Fruit fly (Drosophila melanogaster): ENCODE results near the gene dimm.

The dimm gene

dm6 chr2L:21344203-21344753 lies 12.7 kb downstream of the dimm start, which contains the start of gene Tsp39D (continued):
- TF ChIP-seq jim (GFP tag; optimal IDR thresholded peaks at IDR 0.05) (no peak), lola (GFP tag; optimal IDR thresholded peaks at IDR 0.05) (no peak), Myc (optimal IDR thresholded peaks at IDR 0.05) (peak; percentile 60), Jra (GFP tag; optimal IDR thresholded peaks at IDR 0.05) (peak; percentile 21), sv (GFP tag; optimal IDR thresholded peaks at IDR 0.05) (no peak), CG9705 (GFP tag; optimal IDR thresholded peaks at IDR 0.05) (no peak), CG32264 (GFP tag; optimal IDR thresholded peaks at IDR 0.05) (no peak)

DNA sequence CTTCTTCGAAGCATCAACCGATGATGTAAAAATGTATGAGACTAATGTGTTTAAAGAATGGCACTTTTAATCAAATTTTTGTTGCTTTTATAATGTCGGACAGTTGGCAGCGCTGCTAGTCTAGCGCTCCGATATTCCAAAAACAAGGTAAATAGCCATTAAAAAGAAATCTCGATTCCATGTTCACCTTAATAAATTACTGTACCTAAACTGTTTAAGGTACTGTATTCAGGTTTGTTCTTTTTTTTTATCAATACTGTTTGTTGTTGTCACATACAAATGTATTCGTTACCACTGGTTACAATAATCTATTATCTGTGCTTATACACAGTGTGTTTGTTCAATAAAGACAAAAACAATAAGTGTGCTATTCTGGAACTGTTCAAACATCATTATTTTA lies 29.4 kb downstream of the dimm start, which contains the start of gene dtr:
TSS of gene dtr (plus strand) at position 301 of the 400 bp plus-strand sequence.
- TF ChIP-seq br (GFP tag; optimal IDR thresholded peaks at IDR 0.05) (no peak), foxo (GFP tag; optimal IDR thresholded peaks at IDR 0.05) (no peak), Jra (GFP tag; optimal IDR thresholded peaks at IDR 0.05) (no peak)

DNA sequence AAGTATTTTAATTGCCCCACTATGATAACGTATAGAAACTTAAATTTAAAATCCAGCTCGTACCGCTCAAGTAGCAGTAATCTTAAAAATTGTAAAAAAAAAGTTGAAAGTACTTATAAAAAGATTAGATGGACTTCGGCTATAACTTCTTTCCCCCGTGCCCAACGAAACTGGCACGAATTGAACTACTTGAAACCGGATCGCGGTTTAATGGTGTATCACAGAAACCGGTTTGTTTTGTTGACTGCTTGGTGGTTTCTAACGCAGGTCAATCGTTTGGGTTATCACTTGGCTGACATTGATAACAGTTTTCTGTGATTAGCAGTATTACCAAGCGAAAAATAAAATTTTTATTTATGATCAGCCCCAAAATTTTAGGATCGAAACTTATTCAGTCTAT lies 35.7 kb downstream of the dimm start:
- TF ChIP-seq br (GFP tag; optimal IDR thresholded peaks at IDR 0.05) (no peak), HLH106 (tag; optimal IDR thresholded peaks at IDR 0.05) (no peak), fru (GFP tag; optimal IDR thresholded peaks at IDR 0.05) (no peak), Jra (GFP tag; optimal IDR thresholded peaks at IDR 0.05) (no peak), Myc (optimal IDR thresholded peaks at IDR 0.05) (no peak)

DNA sequence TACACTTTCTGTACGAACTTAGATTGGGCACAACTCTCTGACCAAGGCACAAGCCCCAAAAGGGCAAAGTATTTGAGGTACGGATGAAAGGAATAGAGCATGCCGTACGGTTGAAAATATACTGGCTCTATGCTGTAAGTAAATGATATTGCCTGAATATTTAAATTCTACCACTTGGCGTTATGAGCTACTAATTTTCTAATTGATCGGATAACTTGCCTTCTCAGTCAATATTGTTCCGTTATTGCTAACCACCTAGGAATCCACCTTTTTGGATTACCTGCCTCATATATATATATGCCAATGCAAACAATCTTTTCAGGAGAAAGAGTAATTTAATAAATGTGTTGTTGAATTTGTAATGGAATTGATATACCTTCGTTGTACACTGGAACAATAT lies 38.0 kb downstream of the dimm start, which contains the start of gene Gr39b:
TSS of gene Gr39b (minus strand) at position 101 of the 400 bp plus-strand sequence.
- no peak for TF ChIP-seq Hnf4 (GFP tag; optimal IDR thresholded peaks at IDR 0.05)
- no peak for TF ChIP-seq Abd-B (GFP tag; optimal IDR thresholded peaks at IDR 0.05)
- TF ChIP-seq brk (GFP tag; optimal IDR thresholded peaks at IDR 0.05), result no peak
- no peak for TF ChIP-seq h (GFP tag; optimal IDR thresholded peaks at IDR 0.05)
- TF ChIP-seq Myc (optimal IDR thresholded peaks at IDR 0.05), result no peak
- TF ChIP-seq Dif (GFP tag; optimal IDR thresholded peaks at IDR 0.05; ENCODE audit: partially characterized antibody), result no peak

DNA sequence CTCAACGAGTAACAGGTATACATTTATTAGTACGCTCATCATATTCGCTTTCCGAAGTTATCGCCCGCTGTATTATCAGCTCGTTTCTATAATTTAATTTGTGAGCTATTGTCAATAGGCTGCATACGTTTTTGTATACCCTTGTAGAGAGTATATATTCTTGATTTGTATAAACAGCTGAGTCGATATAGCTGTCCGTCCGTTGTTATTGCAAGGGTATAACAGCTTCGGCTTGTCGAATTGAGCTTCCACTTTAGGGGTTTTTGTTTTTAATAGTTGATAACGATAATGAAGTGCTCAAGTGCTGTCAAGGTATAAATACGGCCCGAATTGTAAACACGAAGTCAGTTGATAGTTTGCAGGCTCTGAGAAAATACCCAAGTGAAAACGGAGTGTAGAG lies 39.3 kb downstream of the dimm start, which contains the start of gene CG8665:
TSS of gene CG8665 (plus strand) at position 342 of the 400 bp plus-strand sequence.
- peak; percentile 84 for TF ChIP-seq br (GFP tag; optimal IDR thresholded peaks at IDR 0.05)
- TF ChIP-seq Hr83 (GFP tag; optimal IDR thresholded peaks at IDR 0.05; ENCODE audit: poor library complexity, severe bottlenecking), result no peak
- TF ChIP-seq sage (GFP tag; optimal IDR thresholded peaks at IDR 0.05), result no peak
- TF ChIP-seq N (GFP tag; optimal IDR thresholded peaks at IDR 0.05), result no peak
- TF ChIP-seq OdsH (GFP tag; optimal IDR thresholded peaks at IDR 0.05), result peak; percentile 58
- TF ChIP-seq psq (GFP tag; optimal IDR thresholded peaks at IDR 0.05), result peak; percentile 9
- TF ChIP-seq dmrt93B (GFP tag; optimal IDR thresholded peaks at IDR 0.05), result no peak
- TF ChIP-seq lola (GFP tag; optimal IDR thresholded peaks at IDR 0.05), result no peak
- TF ChIP-seq Jra (GFP tag; optimal IDR thresholded peaks at IDR 0.05), result no peak
- TF ChIP-seq sv (GFP tag; optimal IDR thresholded peaks at IDR 0.05), result peak; percentile 19
- no peak for TF ChIP-seq Dif (GFP tag; optimal IDR thresholded peaks at IDR 0.05; ENCODE audit: partially characterized antibody)
- TF ChIP-seq h (GFP tag; optimal IDR thresholded peaks at IDR 0.05), result peak; percentile 85
- peak; percentile 64 for TF ChIP-seq Hnf4 (GFP tag; optimal IDR thresholded peaks at IDR 0.05)
- peak; percentile 6 for TF ChIP-seq Rel (GFP tag; optimal IDR thresholded peaks at IDR 0.05)
- TF ChIP-seq Rel (tag; optimal IDR thresholded peaks at IDR 0.05), result peak; percentile 96
- TF ChIP-seq Mio (GFP tag; optimal IDR thresholded peaks at IDR 0.05), result no peak
- peak; percentile 75 for TF ChIP-seq ey (GFP tag; optimal IDR thresholded peaks at IDR 0.05)
- no peak for TF ChIP-seq dsf (GFP tag; optimal IDR thresholded peaks at IDR 0.05; ENCODE audit: borderline replicate concordance)
- TF ChIP-seq Myc (optimal IDR thresholded peaks at IDR 0.05), result no peak
- peak; percentile 47 for TF ChIP-seq HLH106 (tag; optimal IDR thresholded peaks at IDR 0.05)
- no peak for TF ChIP-seq CG9705 (GFP tag; optimal IDR thresholded peaks at IDR 0.05)
- no peak for TF ChIP-seq Vsx2 (GFP tag; optimal IDR thresholded peaks at IDR 0.05; ENCODE audit: partially characterized antibody)
- TF ChIP-seq usp (GFP tag; optimal IDR thresholded peaks at IDR 0.05), result no peak
- peak; percentile 74 for TF ChIP-seq fru (GFP tag; optimal IDR thresholded peaks at IDR 0.05)
- no peak for TF ChIP-seq Dfd (GFP tag; optimal IDR thresholded peaks at IDR 0.05)
- peak; percentile 60 for TF ChIP-seq CrebA (GFP tag; optimal IDR thresholded peaks at IDR 0.05; ENCODE audit: borderline replicate concordance)
- TF ChIP-seq GATAd (GFP tag; optimal IDR thresholded peaks at IDR 0.05), result no peak
- no peak for TF ChIP-seq tai (GFP tag; optimal IDR thresholded peaks at IDR 0.05)
- TF ChIP-seq dl (GFP tag; optimal IDR thresholded peaks at IDR 0.05; ENCODE audit: insufficient read depth in 1 of 2, partially characterized antibody in 2 of 2), result no peak
- no peak for TF ChIP-seq jim (GFP tag; optimal IDR thresholded peaks at IDR 0.05)
- peak; percentile 19 to 68 for TF ChIP-seq foxo (GFP tag; optimal IDR thresholded peaks at IDR 0.05)
- TF ChIP-seq Hr78 (GFP tag; optimal IDR thresholded peaks at IDR 0.05), result no peak
- peak; percentile 25 for TF ChIP-seq woc (GFP tag; optimal IDR thresholded peaks at IDR 0.05)
- no peak for TF ChIP-seq Abd-B (GFP tag; optimal IDR thresholded peaks at IDR 0.05)
- peak; percentile 31 for TF ChIP-seq brk (GFP tag; optimal IDR thresholded peaks at IDR 0.05)
- TF ChIP-seq rgr (GFP tag; optimal IDR thresholded peaks at IDR 0.05), result peak; percentile 72
- TF ChIP-seq CG32264 (GFP tag; optimal IDR thresholded peaks at IDR 0.05), result peak; percentile 20
- no peak for TF ChIP-seq pan (optimal IDR thresholded peaks at IDR 0.05)
- no peak for TF ChIP-seq Sp1 (GFP tag; optimal IDR thresholded peaks at IDR 0.05)
